Worm (Caenorhabditis elegans): ENCODE data around the gene erd-2.1.
A peak's percentile ranks its signal among the peaks of the same experiment; 100 is the strongest.

erd-2.1 gene

ce11 chrX:10148235-10148872 is 10.3 kb downstream of the erd-2.1 start (continued):
- TF ChIP-seq F49E8.2 (tag; optimal IDR thresholded peaks at IDR 0.05; ENCODE audit: insufficient read depth) (peak; percentile 46), Y56A3A.18 (GFP tag; IDR thresholded peaks at IDR 0.05) (peak; percentile 82; the same call in 1 of the 2 replicates), bed-2 (GFP tag; IDR thresholded peaks at IDR 0.05) (no peak), snpc-4 (GFP tag; optimal IDR thresholded peaks at IDR 0.05) (peak; percentile 78), snpc-4 (tag; optimal IDR thresholded peaks at IDR 0.05) (peak in 3 of 4 experiments; percentile 23 to 77 (median 38)), chd-7 (tag; optimal IDR thresholded peaks at IDR 0.05) (no peak), ets-4 (GFP tag; optimal IDR thresholded peaks at IDR 0.05) (no peak), ama-1 (optimal IDR thresholded peaks at IDR 0.05) (no peak), ama-1 (GFP tag; optimal IDR thresholded peaks at IDR 0.05) (peak; percentile 25 to 77), xnd-1 (tag; optimal IDR thresholded peaks at IDR 0.05) (no peak), nhr-179 (tag; optimal IDR thresholded peaks at IDR 0.05) (no peak), tbp1 (GFP tag; optimal IDR thresholded peaks at IDR 0.05) (peak; percentile 90), rpc-1 (optimal IDR thresholded peaks at IDR 0.05) (peak; percentile 87), rpc-1 (tag; optimal IDR thresholded peaks at IDR 0.05) (peak; percentile 98), mel-28 (tag; optimal IDR thresholded peaks at IDR 0.05; ENCODE audit: borderline replicate concordance) (no peak), ceh-27 (GFP tag; optimal IDR thresholded peaks at IDR 0.05) (peak; percentile 10), die-1 (tag; optimal IDR thresholded peaks at IDR 0.05) (peak; percentile 92), efl-1 (GFP tag; optimal IDR thresholded peaks at IDR 0.05) (no peak), lin-26 (GFP tag; IDR thresholded peaks at IDR 0.05) (peak; percentile 93), rcor-1 (GFP tag; IDR thresholded peaks at IDR 0.05) (peak; percentile 52; the same call in 1 of the 2 replicates), sdz-38 (tag; optimal IDR thresholded peaks at IDR 0.05) (no peak), let-607 (tag; optimal IDR thresholded peaks at IDR 0.05) (peak in 1 of 2 experiments; percentile 39), Y67H2A.10 (GFP tag; conservative IDR thresholded peaks at IDR 0.05) (no peak), fkh-3 (tag; optimal IDR thresholded peaks at IDR 0.05) (no peak), hlh-26 (GFP tag; conservative IDR thresholded peaks at IDR 0.05) (no peak), nhr-90 (tag; optimal IDR thresholded peaks at IDR 0.05) (peak; percentile 79), unc-130 (GFP tag; optimal IDR thresholded peaks at IDR 0.05) (peak; percentile 25), tlf-1 (GFP tag; optimal IDR thresholded peaks at IDR 0.05) (no peak), F10E7.11 (tag; optimal IDR thresholded peaks at IDR 0.05) (no peak), F39B2.1 (GFP tag; IDR thresholded peaks at IDR 0.05) (no peak), attf-5 (GFP tag; optimal IDR thresholded peaks at IDR 0.05) (peak; percentile 55), hmg-1.2 (GFP tag; IDR thresholded peaks at IDR 0.05) (peak; percentile 55), lsy-27 (tag; optimal IDR thresholded peaks at IDR 0.05; ENCODE audit: borderline replicate concordance, insufficient read depth) (peak; percentile 28)

ce11 chrX:10147236-10147635 is 11.4 kb downstream of the erd-2.1 start:
- TF ChIP-seq ama-1 (optimal IDR thresholded peaks at IDR 0.05) (no peak), ama-1 (GFP tag; optimal IDR thresholded peaks at IDR 0.05) (no peak), Y53G8AR.9 (GFP tag; conservative IDR thresholded peaks at IDR 0.05) (0 out of 2 replicates have a peak, but pooled peaks have one; percentile 5)

ce11 chrX:10146592-10146991 is 12.0 kb downstream of the erd-2.1 start, which contains the start of gene unc-115:
unc-115 (plus strand) TSS chrX:10146892.
- TF ChIP-seq cebp-2 (GFP tag; IDR thresholded peaks at IDR 0.05) (no peak), athp-1 (tag; optimal IDR thresholded peaks at IDR 0.05) (peak; percentile 55), tbx-9 (tag; optimal IDR thresholded peaks at IDR 0.05; ENCODE audit: borderline replicate concordance) (no peak), T07F8.4 (tag; optimal IDR thresholded peaks at IDR 0.05) (no peak), unc-62 (GFP tag; optimal IDR thresholded peaks at IDR 0.05) (peak; percentile 48), ceh-27 (GFP tag; optimal IDR thresholded peaks at IDR 0.05) (peak; percentile 84), lin-35 (GFP tag; optimal IDR thresholded peaks at IDR 0.05) (peak in 1 of 3 experiments; percentile 27), attf-5 (GFP tag; optimal IDR thresholded peaks at IDR 0.05) (peak; percentile 67), C06A6.2 (GFP tag; conservative IDR thresholded peaks at IDR 0.05) (no peak; the same call in 1 of the 2 replicates), F23B12.7 (tag; optimal IDR thresholded peaks at IDR 0.05; ENCODE audit: insufficient read depth) (peak; percentile 10), hrde-1 (tag; optimal IDR thresholded peaks at IDR 0.05; ENCODE audit: borderline replicate concordance) (no peak), K11D2.4 (GFP tag; IDR thresholded peaks at IDR 0.05) (peak; percentile 63; the same call in 1 of the 2 replicates), madf-10 (tag; optimal IDR thresholded peaks at IDR 0.05) (peak; percentile 23), nhr-90 (tag; optimal IDR thresholded peaks at IDR 0.05) (peak; percentile 6), mxl-1 (tag; optimal IDR thresholded peaks at IDR 0.05) (no peak), somi-1 (GFP tag; optimal IDR thresholded peaks at IDR 0.05) (peak; percentile 60)
